Fruit fly (Drosophila melanogaster) whole organism, embryonic: Measurements from ENCODE around the gene Scox.
A peak's percentile ranks its signal among the peaks of the same experiment; 100 is the strongest.

Experiments used
- CG12236 ChIP-seq: fragments of 200-800 bp; sonication (Bioruptor generic); optimal IDR thresholded peaks from 2 replicates; lab custom pipeline; 2016; ENCODE audit warnings: missing biosample characterization, missing genetic modification characterization
- Spps ChIP-seq: fragments of 200-800 bp; sonication (Bioruptor generic); optimal IDR thresholded peaks from 2 replicates; lab custom pipeline; 2018; ENCODE audit warnings: missing biosample characterization, mild to moderate bottlenecking, missing genetic modification characterization
- pfk ChIP-seq: fragments of 200-800 bp; sonication (Bioruptor generic); optimal IDR thresholded peaks from 2 replicates; lab custom pipeline; 2018; ENCODE audit warnings: missing biosample characterization, mild to moderate bottlenecking, missing genetic modification characterization, moderate library complexity

dm6 chr2L:5010784-5011260, 42.1 kb upstream of the Scox start, which contains the start of the genes CG31917, Tfb5 and SelT:
- TF ChIP-seq Spps (peak; percentile 3), CG12236 (GFP tag; lab: Kevin White, UChicago) (no peak), pfk (GFP tag; lab: Kevin White, UChicago) (no peak)
